Worm (Caenorhabditis elegans): ENCODE results near the gene prx-19.

prx-19 gene

ce11 chrIII:8767889-8768361, 41.2 kb downstream of the prx-19 start, which contains the start of gene mtss-1 (continued):
- TF ChIP-seq nhr-23 (tag; optimal IDR thresholded peaks at IDR 0.05), result no peak
- peak; percentile 44 for TF ChIP-seq mab-5 (tag; optimal IDR thresholded peaks at IDR 0.05)
- no peak for TF ChIP-seq ama-1 (optimal IDR thresholded peaks at IDR 0.05)
- no peak for TF ChIP-seq fos-1 (tag; optimal IDR thresholded peaks at IDR 0.05)
- peak; percentile 26 to 67 for TF ChIP-seq lsy-2 (tag; optimal IDR thresholded peaks at IDR 0.05)
- no peak for TF ChIP-seq ceh-16 (tag; optimal IDR thresholded peaks at IDR 0.05)
- TF ChIP-seq skn-1 (tag; optimal IDR thresholded peaks at IDR 0.05), result peak; percentile 13
- no peak for TF ChIP-seq nhr-25 (tag; optimal IDR thresholded peaks at IDR 0.05)
- TF ChIP-seq unc-62 (GFP tag; optimal IDR thresholded peaks at IDR 0.05), result no peak
- TF ChIP-seq lin-11 (tag; optimal IDR thresholded peaks at IDR 0.05), result peak; percentile 45
- no peak for TF ChIP-seq mdl-1 (tag; optimal IDR thresholded peaks at IDR 0.05)
- no peak for TF ChIP-seq ztf-1 (GFP tag; conservative IDR thresholded peaks at IDR 0.05)
- TF ChIP-seq ztf-11 (tag; optimal IDR thresholded peaks at IDR 0.05), result no peak
- TF ChIP-seq F13H6.1 (tag; optimal IDR thresholded peaks at IDR 0.05), result peak; percentile 69
- TF ChIP-seq sma-9 (GFP tag; optimal IDR thresholded peaks at IDR 0.05), result peak; percentile 52
- TF ChIP-seq sma-9 (tag; optimal IDR thresholded peaks at IDR 0.05), result no peak
- peak; percentile 50 for TF ChIP-seq C34F6.9 (tag; optimal IDR thresholded peaks at IDR 0.05)
- TF ChIP-seq egl-27 (tag; optimal IDR thresholded peaks at IDR 0.05), result no peak

- TF ChIP-seq nhr-12 (tag; optimal IDR thresholded peaks at IDR 0.05) (no peak), sma-3 (GFP tag; optimal IDR thresholded peaks at IDR 0.05) (no peak), elt-1 (tag; optimal IDR thresholded peaks at IDR 0.05) (no peak), blmp-1 (tag; optimal IDR thresholded peaks at IDR 0.05; ENCODE audit: insufficient read depth) (peak; percentile 33), nhr-25 (tag; optimal IDR thresholded peaks at IDR 0.05) (peak; percentile 17), nhr-129 (tag; optimal IDR thresholded peaks at IDR 0.05) (peak; percentile 7), alr-1 (tag; optimal IDR thresholded peaks at IDR 0.05) (no peak), lin-39 (tag; optimal IDR thresholded peaks at IDR 0.05) (no peak), ztf-4 (tag; optimal IDR thresholded peaks at IDR 0.05) (no peak), mab-5 (tag; optimal IDR thresholded peaks at IDR 0.05) (no peak)
These were observed 41.7 kb downstream of the prx-19 start, which contains the start of gene mig-22 for ce11 chrIII:8767292-8767829. Gene mig-22 (minus strand): TSS chrIII:8767342.

ce11 chrIII:8766467-8766866, 42.6 kb downstream of the prx-19 start:
- TF ChIP-seq mab-5 (tag; optimal IDR thresholded peaks at IDR 0.05), result no peak
- no peak for TF ChIP-seq lin-13 (GFP tag; optimal IDR thresholded peaks at IDR 0.05)
- TF ChIP-seq sem-4 (tag; optimal IDR thresholded peaks at IDR 0.05), result no peak
- no peak for TF ChIP-seq alr-1 (tag; optimal IDR thresholded peaks at IDR 0.05)
- TF ChIP-seq aly-2 (tag; optimal IDR thresholded peaks at IDR 0.05), result no peak
- TF ChIP-seq mdl-1 (tag; optimal IDR thresholded peaks at IDR 0.05), result no peak
- no peak for TF ChIP-seq blmp-1 (tag; optimal IDR thresholded peaks at IDR 0.05; ENCODE audit: insufficient read depth)
- no peak for TF ChIP-seq lsy-2 (tag; optimal IDR thresholded peaks at IDR 0.05)
- no peak for TF ChIP-seq ZK546.5 (tag; optimal IDR thresholded peaks at IDR 0.05)
- TF ChIP-seq elt-1 (tag; optimal IDR thresholded peaks at IDR 0.05), result no peak
- no peak for TF ChIP-seq sma-9 (GFP tag; optimal IDR thresholded peaks at IDR 0.05)
- no peak for TF ChIP-seq sma-9 (tag; optimal IDR thresholded peaks at IDR 0.05)
- no peak for TF ChIP-seq mbf-1 (tag; optimal IDR thresholded peaks at IDR 0.05)
- no peak for TF ChIP-seq Y55F3AM.14 (GFP tag; optimal IDR thresholded peaks at IDR 0.05)
- TF ChIP-seq ama-1 (optimal IDR thresholded peaks at IDR 0.05), result no peak
- no peak for TF ChIP-seq dmd-4 (tag; optimal IDR thresholded peaks at IDR 0.05)
- TF ChIP-seq nhr-77 (tag; optimal IDR thresholded peaks at IDR 0.05), result no peak
- TF ChIP-seq C34F6.9 (tag; optimal IDR thresholded peaks at IDR 0.05), result no peak
- no peak for TF ChIP-seq nhr-23 (tag; optimal IDR thresholded peaks at IDR 0.05)

ce11 chrIII:8765030-8765429, 44.1 kb downstream of the prx-19 start:
- TF ChIP-seq dmd-4 (tag; optimal IDR thresholded peaks at IDR 0.05), result no peak
- TF ChIP-seq F13H6.1 (tag; optimal IDR thresholded peaks at IDR 0.05), result no peak
- TF ChIP-seq sma-9 (GFP tag; optimal IDR thresholded peaks at IDR 0.05), result no peak
- TF ChIP-seq sma-9 (tag; optimal IDR thresholded peaks at IDR 0.05), result no peak
- no peak for TF ChIP-seq lin-13 (GFP tag; optimal IDR thresholded peaks at IDR 0.05)
- TF ChIP-seq mdl-1 (tag; optimal IDR thresholded peaks at IDR 0.05), result no peak
- no peak for TF ChIP-seq lin-11 (tag; optimal IDR thresholded peaks at IDR 0.05)
- no peak for TF ChIP-seq zag-1 (tag; optimal IDR thresholded peaks at IDR 0.05)
- no peak for TF ChIP-seq R02D3.7 (tag; optimal IDR thresholded peaks at IDR 0.05)
- no peak for TF ChIP-seq ztf-11 (tag; optimal IDR thresholded peaks at IDR 0.05)
- no peak for TF ChIP-seq nhr-11 (tag; optimal IDR thresholded peaks at IDR 0.05)
- no peak for TF ChIP-seq peb-1 (tag; optimal IDR thresholded peaks at IDR 0.05)
- TF ChIP-seq fos-1 (tag; optimal IDR thresholded peaks at IDR 0.05), result no peak
- TF ChIP-seq alr-1 (tag; optimal IDR thresholded peaks at IDR 0.05), result no peak
- TF ChIP-seq mab-5 (tag; optimal IDR thresholded peaks at IDR 0.05), result no peak
- TF ChIP-seq nhr-23 (tag; optimal IDR thresholded peaks at IDR 0.05), result no peak
- TF ChIP-seq Y55F3AM.14 (GFP tag; optimal IDR thresholded peaks at IDR 0.05), result no peak
- TF ChIP-seq nhr-10 (tag; optimal IDR thresholded peaks at IDR 0.05), result no peak

Data from whole organism, L2 larva.